Fruit fly (Drosophila melanogaster) whole organism, prepupa: ENCODE measurements around the gene CG6299.

ENCODE experiments used
- CG10669 ChIP-seq: fragments of 200-800 bp; sonication (Bioruptor generic); optimal IDR thresholded peaks from 3 replicates; lab custom pipeline; 2018; ENCODE audit warnings: missing biosample characterization, mild to moderate bottlenecking, missing genetic modification characterization, moderate library complexity
- CG11294 ChIP-seq: fragments of 200-800 bp; sonication (Bioruptor generic); IDR thresholded peaks from 2 replicates; pipeline ENCODE4 v1.3.6; 2022; ENCODE audit warnings: missing biosample characterization, missing genetic modification characterization
- CG11902 ChIP-seq: fragments of 200-800 bp; sonication (Bioruptor generic); optimal IDR thresholded peaks from 3 replicates; lab custom pipeline; 2016; ENCODE audit warnings: missing biosample characterization, missing genetic modification characterization
- CG3032 ChIP-seq: fragments of 200-800 bp; optimal IDR thresholded peaks from 2 replicates; lab custom pipeline; 2019; ENCODE audit warnings: missing biosample characterization, mild to moderate bottlenecking, missing genetic modification characterization, moderate library complexity
- CG32006 ChIP-seq: fragments of 200-800 bp; sonication (Bioruptor generic); optimal IDR thresholded peaks from 3 replicates; lab custom pipeline; 2017; ENCODE audit warnings: missing biosample characterization, mild to moderate bottlenecking, missing genetic modification characterization
- CG34406 ChIP-seq: fragments of 200-800 bp; sonication (Bioruptor generic); optimal IDR thresholded peaks from 3 replicates; lab custom pipeline; 2016; ENCODE audit warnings: missing biosample characterization, missing genetic modification characterization
- Eip75B ChIP-seq: fragments of 200-800 bp; sonication (Bioruptor generic); optimal IDR thresholded peaks from 3 replicates; lab custom pipeline; 2016; ENCODE audit warnings: missing biosample characterization, missing genetic modification characterization
- Eip93F ChIP-seq: fragments of 200-800 bp; sonication (Bioruptor generic); optimal IDR thresholded peaks from 2 replicates; lab custom pipeline; 2016; ENCODE audit warnings: missing biosample characterization, mild to moderate bottlenecking, missing genetic modification characterization
- Gug ChIP-seq: fragments of 200-800 bp; sonication (Bioruptor generic); IDR thresholded peaks from 2 replicates; pipeline ENCODE4 v1.3.6; 2022; ENCODE audit warnings: missing biosample characterization, missing genetic modification characterization
- Lpt ChIP-seq: fragments of 200-800 bp; sonication (Bioruptor generic); optimal IDR thresholded peaks from 3 replicates; lab custom pipeline; 2016; ENCODE audit warnings: missing biosample characterization, missing genetic modification characterization
- OdsH ChIP-seq: fragments of 200-800 bp; sonication (Bioruptor generic); optimal IDR thresholded peaks from 3 replicates; lab custom pipeline; 2016; ENCODE audit warnings: missing biosample characterization, missing genetic modification characterization
- acj6 ChIP-seq: fragments of 200-800 bp; sonication (Bioruptor generic); optimal IDR thresholded peaks from 3 replicates; lab custom pipeline; 2016; ENCODE audit warnings: missing biosample characterization, missing genetic modification characterization
- dsx ChIP-seq: fragments of 200-800 bp; optimal IDR thresholded peaks from 3 replicates; lab custom pipeline; 2019; ENCODE audit warnings: missing biosample characterization, mild to moderate bottlenecking, missing genetic modification characterization, moderate library complexity; ENCODE audit not compliant: poor library complexity, severe bottlenecking
- svp ChIP-seq: fragments of 200-800 bp; sonication (Bioruptor generic); peaks from one replicate; lab custom pipeline; 2016; ENCODE audit warnings: missing biosample characterization, missing genetic modification characterization

DNA sequence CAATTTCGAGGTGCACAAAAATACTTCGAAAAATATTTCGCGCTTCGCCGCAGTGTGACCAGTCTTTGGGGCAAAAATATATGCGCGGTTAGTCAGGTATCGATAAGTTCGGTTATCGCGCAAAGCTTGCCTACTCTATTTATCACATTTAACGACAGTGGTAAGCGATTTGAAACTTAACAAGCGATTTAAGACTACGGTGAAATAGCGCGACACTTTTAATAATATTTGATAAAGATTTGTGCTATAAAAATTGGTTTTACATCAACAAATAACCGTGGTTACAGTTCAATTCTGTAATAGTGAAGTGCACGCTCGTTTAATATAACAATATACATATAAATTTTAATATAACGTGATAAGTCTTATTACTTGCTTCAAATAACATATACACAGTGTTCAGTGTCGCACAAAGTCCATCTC is 12.9 kb downstream of the CG6299 start, which contains the start of gene mh:
- TF ChIP-seq CG3032 (tag; lab: Kevin White, UChicago) (no peak), acj6 (GFP tag; lab: Kevin White, UChicago) (no peak), Lpt (GFP tag; lab: Kevin White, UChicago) (no peak), CG10669 (GFP tag; lab: Kevin White, UChicago) (no peak), CG11902 (GFP tag; lab: Kevin White, UChicago) (no peak), Gug (GFP tag; lab: Robert Waterston, UW) (no peak), CG32006 (GFP tag; lab: Kevin White, UChicago) (no peak), OdsH (GFP tag; lab: Kevin White, UChicago) (no peak), svp (no peak), Eip93F (GFP tag; lab: Kevin White, UChicago) (no peak), CG34406 (GFP tag; lab: Kevin White, UChicago) (no peak), dsx (GFP tag; lab: Kevin White, UChicago) (no peak), Eip75B (GFP tag; lab: Kevin White, UChicago) (no peak), CG11294 (GFP tag; lab: Robert Waterston, UW) (no peak)
